Fruit fly (Drosophila melanogaster): ENCODE data around the gene CG1316.

Gene CG1316

DNA sequence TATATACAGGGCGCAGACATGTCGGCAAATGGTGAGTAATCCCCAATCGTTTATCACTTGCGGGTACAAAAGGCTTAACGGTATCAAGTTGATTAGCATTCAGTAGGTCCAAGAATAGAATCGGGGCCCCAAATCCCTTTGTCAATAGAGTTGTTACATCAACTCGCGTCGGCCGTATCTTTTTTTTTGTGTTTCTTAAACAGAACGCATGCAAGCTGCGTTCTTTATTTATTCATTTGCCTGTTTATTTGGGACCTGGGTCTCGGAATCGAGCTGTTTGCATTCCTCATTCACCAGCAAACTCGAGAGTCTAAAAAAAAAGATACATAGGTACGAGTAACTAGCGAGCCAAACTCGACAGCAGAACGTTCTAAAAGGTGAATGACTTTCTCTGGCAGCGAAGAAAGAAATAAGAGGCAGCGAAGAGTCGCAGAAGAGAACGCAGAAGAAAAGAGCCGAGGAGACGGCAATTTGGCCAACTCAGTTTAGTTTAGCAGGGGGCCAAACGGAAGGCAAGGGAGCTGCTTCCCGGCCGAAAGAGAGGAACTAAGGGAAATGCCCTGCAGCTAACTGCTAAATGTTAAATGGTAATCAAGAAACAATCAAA lies 11.4 kb upstream of the CG1316 start:
- TF ChIP-seq Eip78C (GFP tag) (no peak), fkh (GFP tag; optimal IDR thresholded peaks at IDR 0.05) (peak; percentile 81), Eip75B (GFP tag; optimal IDR thresholded peaks at IDR 0.05) (no peak), dsx (GFP tag; optimal IDR thresholded peaks at IDR 0.05; ENCODE audit: poor library complexity, severe bottlenecking) (no peak), Sox102F (GFP tag; optimal IDR thresholded peaks at IDR 0.05) (no peak), CG6276 (GFP tag; optimal IDR thresholded peaks at IDR 0.05) (no peak), OdsH (GFP tag; optimal IDR thresholded peaks at IDR 0.05) (no peak), Ets96B (tag; optimal IDR thresholded peaks at IDR 0.05) (no peak)

DNA sequence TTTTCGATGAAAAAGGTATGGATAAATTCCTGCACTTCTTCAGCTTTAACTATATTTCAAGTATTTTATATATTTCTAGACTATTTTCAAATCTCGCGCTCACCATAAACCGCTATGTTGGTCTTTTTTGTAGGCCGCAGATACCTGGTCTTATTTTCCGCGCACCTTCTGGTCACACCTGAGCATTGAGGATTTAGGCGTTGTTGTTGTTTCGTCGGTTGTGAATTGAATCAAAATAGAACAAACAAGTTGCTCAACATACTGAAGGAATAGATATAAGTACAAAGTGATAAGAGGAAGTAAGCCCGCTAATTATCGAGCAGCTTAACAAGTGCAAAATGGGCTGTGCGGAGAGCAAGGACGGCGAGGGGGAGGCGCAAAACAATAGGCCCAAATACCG lies 5.9 kb upstream of the CG1316 start, which contains the start of gene Ctl1:
Gene Ctl1, plus strand, starts transcription at position 167 of the 400 bp plus-strand sequence.
- TF ChIP-seq esn (GFP tag; optimal IDR thresholded peaks at IDR 0.05) (no peak), CG8119 (GFP tag; IDR thresholded peaks at IDR 0.05) (no peak)

DNA sequence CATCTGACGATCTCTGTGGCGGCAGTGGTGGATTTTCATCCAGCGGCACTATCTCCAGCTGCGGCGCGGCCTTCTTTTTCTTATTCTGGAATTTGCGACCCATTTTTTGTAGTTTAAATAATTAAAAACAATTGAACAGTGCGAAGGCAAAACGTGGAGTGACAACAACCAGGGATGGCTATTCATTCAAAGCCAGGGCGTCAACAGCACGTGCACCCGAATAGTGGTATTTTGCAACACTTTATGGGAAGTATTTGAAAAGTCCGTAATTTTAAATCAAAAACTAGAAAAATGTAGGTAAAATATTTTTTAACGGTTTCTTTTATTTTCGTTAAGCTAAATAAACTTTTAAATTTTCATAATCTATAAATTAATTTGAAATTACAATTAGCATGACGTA lies 1.0 kb upstream of the CG1316 start, which contains the start of gene CG11583:
Gene CG11583, minus strand, starts transcription at position 191 of the 400 bp plus-strand sequence.
- peak; percentile 82 for TF ChIP-seq CG1621 (tag; optimal IDR thresholded peaks at IDR 0.05)
- TF ChIP-seq esn (GFP tag; optimal IDR thresholded peaks at IDR 0.05): peak; percentile 49
- TF ChIP-seq CG11294 (GFP tag; IDR thresholded peaks at IDR 0.05): no peak

- no peak for TF ChIP-seq spab (GFP tag; optimal IDR thresholded peaks at IDR 0.05)
- 0 out of 3 replicates have a peak, but pooled peaks have one; percentile 33 for TF ChIP-seq CG6163 (GFP tag; IDR thresholded peaks at IDR 0.05)
- TF ChIP-seq Sox15 (GFP tag; optimal IDR thresholded peaks at IDR 0.05): no peak
- TF ChIP-seq svp (GFP tag): peak; percentile 72
- TF ChIP-seq Ets21C (GFP tag; optimal IDR thresholded peaks at IDR 0.05): no peak
- no peak for TF ChIP-seq Ets96B (tag; optimal IDR thresholded peaks at IDR 0.05)
- peak; percentile 80 for TF ChIP-seq Eip78C (GFP tag)
- TF ChIP-seq vri (GFP tag; optimal IDR thresholded peaks at IDR 0.05): no peak
- no peak for TF ChIP-seq Blimp-1 (GFP tag; optimal IDR thresholded peaks at IDR 0.05)
- peak; percentile 38 for TF ChIP-seq fkh (GFP tag; optimal IDR thresholded peaks at IDR 0.05)
- no peak for TF ChIP-seq CG16779 (tag; optimal IDR thresholded peaks at IDR 0.05)
- TF ChIP-seq Sox14 (GFP tag; optimal IDR thresholded peaks at IDR 0.05): peak; percentile 37
- TF ChIP-seq cyc (GFP tag; optimal IDR thresholded peaks at IDR 0.05): no peak
- no peak for TF ChIP-seq CG11902 (GFP tag; optimal IDR thresholded peaks at IDR 0.05)
- TF ChIP-seq esn (GFP tag; optimal IDR thresholded peaks at IDR 0.05): peak; percentile 18
- no peak for TF ChIP-seq Eip93F (GFP tag; optimal IDR thresholded peaks at IDR 0.05)
- TF ChIP-seq salr (GFP tag; optimal IDR thresholded peaks at IDR 0.05): no peak
- no peak for TF ChIP-seq Eip75B (GFP tag; optimal IDR thresholded peaks at IDR 0.05)
- TF ChIP-seq dsx (GFP tag; optimal IDR thresholded peaks at IDR 0.05; ENCODE audit: poor library complexity, severe bottlenecking): peak; percentile 45
- TF ChIP-seq CG3032 (tag; optimal IDR thresholded peaks at IDR 0.05): peak; percentile 10
- peak; percentile 53; the same call in 1 of the 2 replicates for TF ChIP-seq CG15336 (GFP tag; IDR thresholded peaks at IDR 0.05)
- no peak for TF ChIP-seq pdm3 (GFP tag; optimal IDR thresholded peaks at IDR 0.05)
- no peak for TF ChIP-seq CG7368 (GFP tag; optimal IDR thresholded peaks at IDR 0.05)
- TF ChIP-seq fd59A (GFP tag; optimal IDR thresholded peaks at IDR 0.05): no peak
- TF ChIP-seq OdsH (GFP tag; optimal IDR thresholded peaks at IDR 0.05): no peak
- peak; percentile 46; the same call in 1 of the 3 replicates for TF ChIP-seq CG8119 (GFP tag; IDR thresholded peaks at IDR 0.05)
- TF ChIP-seq CG10631 (GFP tag; optimal IDR thresholded peaks at IDR 0.05): no peak
- peak; percentile 17 for TF ChIP-seq CG6854 (GFP tag; optimal IDR thresholded peaks at IDR 0.05)
- TF ChIP-seq CG3919 (GFP tag; optimal IDR thresholded peaks at IDR 0.05): peak; percentile 9
- no peak for TF ChIP-seq Hr38 (GFP tag; optimal IDR thresholded peaks at IDR 0.05)
- no peak for TF ChIP-seq CG11294 (GFP tag; IDR thresholded peaks at IDR 0.05)
- TF ChIP-seq CG1621 (tag; optimal IDR thresholded peaks at IDR 0.05): no peak
- peak; percentile 64; the same call in 2 of the 3 replicates for TF ChIP-seq eg (GFP tag; IDR thresholded peaks at IDR 0.05)
Observed at dm6 chr3L:4286784-4287183, 3.1 kb downstream of the CG1316 start, which contains the start of gene TfIIEbeta. TfIIEbeta (plus strand) TSS chr3L:4287038.

All from whole organism, prepupa.